Worm (Caenorhabditis elegans) whole organism, L4/young adult: ENCODE data around the gene F56D6.6.

Experiments used
- W03F9.2 ChIP-seq: fragments of 150-350 bp; optimal IDR thresholded peaks from 2 replicates; lab custom pipeline; 2014; ENCODE audit warnings: missing biosample characterization, missing genetic modification characterization
- dao-5 ChIP-seq: sonication (generic microtip); optimal IDR thresholded peaks from 2 replicates; lab custom pipeline; 2016; ENCODE audit warnings: missing genotype, missing genetic modification characterization, moderate library complexity, missing compliant biosample characterization
- him-1 ChIP-seq: sonication (generic microtip); optimal IDR thresholded peaks from 2 replicates; lab custom pipeline; 2016; ENCODE audit warnings: missing genotype, missing genetic modification reagents, missing genetic modification characterization, missing compliant biosample characterization

- TF ChIP-seq him-1 (tag; lab: Kevin White, UChicago), result no peak
- TF ChIP-seq dao-5 (tag; lab: Kevin White, UChicago), result no peak
- TF ChIP-seq W03F9.2, result no peak
Observed at ce11 chrIV:3888963-3889362, 14.1 kb upstream of the F56D6.6 start, which contains the start of gene oac-21.
